Worm (Caenorhabditis elegans): ENCODE measurements around the gene rps-29.

Gene rps-29

ce11 chrIII:834443-834815 is 40.3 kb downstream of the rps-29 start:
- no peak for TF ChIP-seq blmp-1 (tag; optimal IDR thresholded peaks at IDR 0.05)
- TF ChIP-seq ham-2 (GFP tag; optimal IDR thresholded peaks at IDR 0.05): no peak
- TF ChIP-seq ces-1 (GFP tag; optimal IDR thresholded peaks at IDR 0.05): no peak
- TF ChIP-seq ztf-11 (tag; optimal IDR thresholded peaks at IDR 0.05): no peak
- TF ChIP-seq snpc-4 (tag; optimal IDR thresholded peaks at IDR 0.05): no peak
- TF ChIP-seq bed-3 (GFP tag; optimal IDR thresholded peaks at IDR 0.05): no peak
- TF ChIP-seq mab-5 (tag; optimal IDR thresholded peaks at IDR 0.05): no peak
- no peak for TF ChIP-seq unc-62 (GFP tag; optimal IDR thresholded peaks at IDR 0.05)
- no peak for TF ChIP-seq lin-32 (GFP tag; optimal IDR thresholded peaks at IDR 0.05)
- TF ChIP-seq elt-1 (tag; optimal IDR thresholded peaks at IDR 0.05; ENCODE audit: borderline replicate concordance, insufficient read depth): no peak
- no peak for TF ChIP-seq lin-13 (tag; optimal IDR thresholded peaks at IDR 0.05)
- TF ChIP-seq M03D4.4 (tag; optimal IDR thresholded peaks at IDR 0.05): no peak
- TF ChIP-seq nhr-28 (tag; optimal IDR thresholded peaks at IDR 0.05): no peak
- TF ChIP-seq nhr-237 (tag; optimal IDR thresholded peaks at IDR 0.05): no peak

ce11 chrIII:835208-835607 is 41.1 kb downstream of the rps-29 start:
- TF ChIP-seq mep-1 (tag; optimal IDR thresholded peaks at IDR 0.05) (no peak), mab-5 (tag; optimal IDR thresholded peaks at IDR 0.05) (no peak), elt-1 (tag; optimal IDR thresholded peaks at IDR 0.05; ENCODE audit: borderline replicate concordance, insufficient read depth) (no peak), nhr-12 (tag; optimal IDR thresholded peaks at IDR 0.05) (no peak), cnd-1 (tag; optimal IDR thresholded peaks at IDR 0.05) (no peak), unc-62 (GFP tag; optimal IDR thresholded peaks at IDR 0.05) (no peak), tbx-8 (GFP tag; optimal IDR thresholded peaks at IDR 0.05) (no peak), pha-4 (tag; optimal IDR thresholded peaks at IDR 0.05) (no peak), ces-1 (GFP tag; optimal IDR thresholded peaks at IDR 0.05) (no peak), ceh-83 (GFP tag; optimal IDR thresholded peaks at IDR 0.05) (no peak), snpc-4 (tag; optimal IDR thresholded peaks at IDR 0.05) (no peak), sem-2 (GFP tag; optimal IDR thresholded peaks at IDR 0.05) (no peak), bed-3 (GFP tag; optimal IDR thresholded peaks at IDR 0.05) (no peak)

- TF ChIP-seq cnd-1 (tag; optimal IDR thresholded peaks at IDR 0.05) (peak; percentile 40), sptf-1 (tag; optimal IDR thresholded peaks at IDR 0.05) (peak; percentile 88), nhr-2 (tag; optimal IDR thresholded peaks at IDR 0.05) (no peak), pha-4 (tag; optimal IDR thresholded peaks at IDR 0.05) (peak; percentile 20), nhr-28 (tag; optimal IDR thresholded peaks at IDR 0.05) (no peak), ztf-11 (tag; optimal IDR thresholded peaks at IDR 0.05) (no peak), lin-13 (tag; optimal IDR thresholded peaks at IDR 0.05) (no peak), nhr-12 (tag; optimal IDR thresholded peaks at IDR 0.05) (no peak), ceh-43 (GFP tag; optimal IDR thresholded peaks at IDR 0.05) (peak; percentile 48), lin-32 (GFP tag; optimal IDR thresholded peaks at IDR 0.05) (peak; percentile 3), sem-2 (GFP tag; optimal IDR thresholded peaks at IDR 0.05) (peak; percentile 62), bed-3 (GFP tag; optimal IDR thresholded peaks at IDR 0.05) (peak; percentile 38), ceh-83 (GFP tag; optimal IDR thresholded peaks at IDR 0.05) (peak; percentile 64), hlh-1 (tag; optimal IDR thresholded peaks at IDR 0.05) (no peak), elt-3 (tag; optimal IDR thresholded peaks at IDR 0.05) (peak; percentile 85), elt-1 (tag; optimal IDR thresholded peaks at IDR 0.05; ENCODE audit: borderline replicate concordance, insufficient read depth) (no peak), zip-8 (tag; optimal IDR thresholded peaks at IDR 0.05) (no peak), unc-120 (tag; optimal IDR thresholded peaks at IDR 0.05; ENCODE audit: poor library complexity, severe bottlenecking) (peak; percentile 53), ces-1 (GFP tag; optimal IDR thresholded peaks at IDR 0.05) (peak; percentile 46), blmp-1 (tag; optimal IDR thresholded peaks at IDR 0.05) (no peak), unc-39 (tag; optimal IDR thresholded peaks at IDR 0.05) (peak; percentile 50), M03D4.4 (tag; optimal IDR thresholded peaks at IDR 0.05) (peak; percentile 57), unc-62 (GFP tag; optimal IDR thresholded peaks at IDR 0.05) (peak; percentile 14), drap-1 (GFP tag; optimal IDR thresholded peaks at IDR 0.05) (peak; percentile 76), ceh-39 (tag; optimal IDR thresholded peaks at IDR 0.05) (no peak), snpc-4 (tag; optimal IDR thresholded peaks at IDR 0.05) (no peak), tbx-8 (GFP tag; optimal IDR thresholded peaks at IDR 0.05) (peak; percentile 66), lsy-2 (tag; optimal IDR thresholded peaks at IDR 0.05) (peak; percentile 4), mep-1 (tag; optimal IDR thresholded peaks at IDR 0.05) (no peak), nhr-76 (tag; optimal IDR thresholded peaks at IDR 0.05) (no peak), mab-5 (tag; optimal IDR thresholded peaks at IDR 0.05) (no peak), ham-2 (GFP tag; optimal IDR thresholded peaks at IDR 0.05) (peak; percentile 47), flh-1 (GFP tag; optimal IDR thresholded peaks at IDR 0.05) (peak; percentile 69), nhr-237 (tag; optimal IDR thresholded peaks at IDR 0.05) (peak; percentile 60), mls-2 (tag; optimal IDR thresholded peaks at IDR 0.05) (peak; percentile 79)
Measured at ce11 chrIII:835713-836278, 41.7 kb downstream of the rps-29 start.

All from whole organism, mixed stage, embryonic.